Worm (Caenorhabditis elegans) whole organism, early embryonic: ENCODE results near the gene C33D9.8.

Experiments
- B0310.2 ChIP-seq: sonication (generic microtip); optimal IDR thresholded peaks from 2 replicates; lab custom pipeline; 2016; ENCODE audit warnings: mild to moderate bottlenecking, missing genetic modification characterization, missing compliant biosample characterization
- ama-1 ChIP-seq: fragments of 150-350 bp; optimal IDR thresholded peaks from 2 replicates; lab custom pipeline; 2014
- ceh-13 ChIP-seq: fragments of 200-800 bp; sonication (Bioruptor generic); optimal IDR thresholded peaks from 2 replicates; lab custom pipeline; 2018; ENCODE audit warnings: mild to moderate bottlenecking, missing genetic modification characterization, missing compliant biosample characterization
- pes-1 ChIP-seq: fragments of 200-800 bp; sonication (Bioruptor generic); IDR thresholded peaks from 2 replicates; pipeline ENCODE4 v1.3.6; 2022; ENCODE audit warnings: missing genetic modification reagents, missing genetic modification characterization, missing compliant biosample characterization
- tbx-11 ChIP-seq: fragments of 200-800 bp; sonication (Bioruptor generic); IDR thresholded peaks from 2 replicates; pipeline ENCODE4 v1.3.6; 2022; ENCODE audit warnings: missing genetic modification characterization, missing compliant biosample characterization

DNA sequence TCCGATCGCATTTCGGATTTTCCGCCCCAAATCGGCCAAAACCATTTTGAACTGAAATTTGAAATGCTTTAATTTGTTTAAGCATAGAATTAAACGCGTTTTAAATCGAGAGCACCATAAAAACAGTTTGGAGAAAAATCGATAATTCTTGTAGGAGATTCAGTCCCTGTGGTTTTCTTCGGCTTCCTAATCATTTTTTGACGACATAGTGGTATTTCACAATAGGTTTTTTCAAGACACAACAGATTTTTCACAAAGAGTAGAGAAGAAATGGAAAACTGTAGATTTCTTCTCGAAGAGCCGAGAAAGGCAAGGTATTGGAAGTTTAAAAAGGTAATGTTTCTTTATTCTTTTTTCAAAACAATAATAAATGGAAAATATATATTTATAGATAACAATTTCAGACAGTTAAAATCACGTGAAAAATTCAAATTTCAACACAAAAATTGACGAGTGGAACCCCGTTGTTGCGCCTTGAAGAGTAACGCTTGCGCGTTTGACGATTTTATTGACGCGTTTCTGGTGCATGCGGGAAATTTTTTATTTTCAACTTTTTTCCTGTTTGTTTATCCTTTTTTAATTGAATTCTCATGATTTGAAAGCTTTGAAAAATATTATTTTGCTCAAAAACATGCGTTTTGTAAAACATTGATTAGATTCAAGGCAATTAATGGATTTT, 42.8 kb downstream of the C33D9.8 start, which contains the start of gene F21D5.7:
- TF ChIP-seq ceh-13 (GFP tag; lab: Kevin White, UChicago): no peak
- no peak for TF ChIP-seq ama-1 (lab: Kevin White, UChicago)
- no peak for TF ChIP-seq B0310.2 (tag; lab: Kevin White, UChicago)
- no peak for TF ChIP-seq pes-1 (GFP tag; lab: Robert Waterston, UW)
- TF ChIP-seq tbx-11 (GFP tag; lab: Robert Waterston, UW): no peak
